Fruit fly (Drosophila melanogaster) whole organism, embryonic: ENCODE results near the gene CG43925.

Experiments
- Awh ChIP-seq: fragments of 200-800 bp; sonication (Bioruptor generic); IDR thresholded peaks from 2 replicates; pipeline ENCODE4, ENCODE4 v1.3.6; 2022; ENCODE audit warnings: missing biosample characterization, missing genetic modification characterization
- Bdp1 ChIP-seq: fragments of 200-800 bp; sonication (Bioruptor generic); optimal IDR thresholded peaks from 3 replicates; lab custom pipeline; 2016; ENCODE audit warnings: missing biosample characterization, missing genetic modification characterization
- CG10462 ChIP-seq: fragments of 200-800 bp; sonication (Bioruptor generic); optimal IDR thresholded peaks from 2 replicates; lab custom pipeline; 2016; ENCODE audit warnings: missing biosample characterization, missing genetic modification characterization
- CG11560 ChIP-seq: fragments of 200-800 bp; sonication (Bioruptor generic); IDR thresholded peaks from 3 replicates; pipeline ENCODE4 v1.3.6; 2022; ENCODE audit warnings: missing biosample characterization, missing genetic modification characterization
- CG13287 ChIP-seq: fragments of 200-800 bp; sonication (Bioruptor generic); IDR thresholded peaks from 2 replicates; pipeline ENCODE4 v1.3.6; 2022; ENCODE audit warnings: missing biosample characterization, missing genetic modification characterization; ENCODE audit not compliant: partially characterized antibody
- CG14050 ChIP-seq: fragments of 200-800 bp; sonication (Bioruptor generic); IDR thresholded peaks from 3 replicates; pipeline ENCODE4 v1.3.6; 2022; ENCODE audit warnings: missing biosample characterization, missing genetic modification characterization
- CG15601 ChIP-seq: fragments of 200-800 bp; sonication (Bioruptor generic); optimal IDR thresholded peaks from 3 replicates; lab custom pipeline; 2019; ENCODE audit warnings: missing biosample characterization, mild to moderate bottlenecking, missing genetic modification characterization, moderate library complexity
- CG17612 ChIP-seq: fragments of 200-800 bp; sonication (Bioruptor generic); IDR thresholded peaks from 2 replicates; pipeline ENCODE4 v1.3.6; 2022; ENCODE audit warnings: missing biosample characterization, missing genetic modification characterization
- CG2712 ChIP-seq: fragments of 200-800 bp; optimal IDR thresholded peaks from 3 replicates; lab custom pipeline; 2019; ENCODE audit warnings: missing biosample characterization, mild to moderate bottlenecking, missing genetic modification characterization, moderate library complexity
- CG34376 ChIP-seq: fragments of 200-800 bp; sonication (Bioruptor generic); optimal IDR thresholded peaks from 2 replicates; lab custom pipeline; 2018; ENCODE audit warnings: missing biosample characterization, mild to moderate bottlenecking, missing genetic modification characterization
- CG4282 ChIP-seq: fragments of 200-800 bp; sonication (Bioruptor generic); optimal IDR thresholded peaks from 2 replicates; lab custom pipeline; 2016; ENCODE audit warnings: missing biosample characterization, missing genetic modification characterization
- CG6175 ChIP-seq: fragments of 200-800 bp; sonication (Bioruptor generic); IDR thresholded peaks from 3 replicates; pipeline ENCODE4 v1.3.6; 2022; ENCODE audit warnings: missing biosample characterization, missing genetic modification characterization
- CG6254 ChIP-seq: fragments of 200-800 bp; sonication (Bioruptor generic); optimal IDR thresholded peaks from 3 replicates; lab custom pipeline; 2017; ENCODE audit warnings: mild to moderate bottlenecking, missing biosample characterization, missing genetic modification reagents, missing genetic modification characterization
- Dbx ChIP-seq: fragments of 200-800 bp; sonication (Bioruptor generic); IDR thresholded peaks from 3 replicates; pipeline ENCODE4 v1.3.6; 2022; ENCODE audit warnings: missing biosample characterization, missing genetic modification characterization
- ERR ChIP-seq: fragments of 200-800 bp; sonication (Bioruptor generic); optimal IDR thresholded peaks from 2 replicates; lab custom pipeline; 2016; ENCODE audit warnings: missing biosample characterization, missing genetic modification characterization
- Ets65A ChIP-seq: fragments of 200-800 bp; sonication (Bioruptor generic); peaks from one replicate; lab custom pipeline; 2016; ENCODE audit warnings: missing biosample characterization, missing genetic modification characterization
- H2.0 ChIP-seq: fragments of 200-800 bp; sonication (Bioruptor generic); IDR thresholded peaks from 2 replicates; pipeline ENCODE4 v1.3.6; 2022; ENCODE audit warnings: missing biosample characterization, missing genetic modification characterization
- Hr78 ChIP-seq, 2 experiments: fragments of 200-800 bp in 1 of 2; fragments of >200 bp in 1 of 2; sonication (Bioruptor generic) in 1 of 2; optimal IDR thresholded peaks; 2 replicates each; lab custom pipeline; 2017 to 2019; ENCODE audit warnings: missing biosample characterization in 2 of 2, missing genetic modification characterization in 2 of 2, mild to moderate bottlenecking in 1 of 2, moderate library complexity in 1 of 2
- Med ChIP-seq: fragments of 200-800 bp; sonication (Bioruptor generic); peaks from one replicate; lab custom pipeline; 2016; ENCODE audit warnings: missing biosample characterization, missing genetic modification characterization, mild to moderate bottlenecking, inconsistent platforms, moderate library complexity
- Nf-YA ChIP-seq: fragments of 200-800 bp; sonication (Bioruptor generic); IDR thresholded peaks from 2 replicates; pipeline ENCODE4 v1.3.6; 2022; ENCODE audit warnings: missing biosample characterization, missing genetic modification characterization
- Pdp1 ChIP-seq, 2 experiments: fragments of 200-800 bp; sonication (Bioruptor generic); optimal IDR thresholded peaks; 3 replicates each; lab custom pipeline; 2016; ENCODE audit warnings: missing biosample characterization in 2 of 2, missing genetic modification characterization in 2 of 2, mild to moderate bottlenecking in 1 of 2, moderate library complexity in 1 of 2
- Poxn ChIP-seq: fragments of 200-800 bp; sonication (Bioruptor generic); IDR thresholded peaks from 2 replicates; pipeline ENCODE4 v1.3.6; 2022; ENCODE audit warnings: missing biosample characterization, missing genetic modification characterization
- Ptx1 ChIP-seq: fragments of 200-800 bp; sonication (Bioruptor generic); IDR thresholded peaks from 2 replicates; pipeline ENCODE4 v1.3.6; 2022; ENCODE audit warnings: missing biosample characterization, missing genetic modification characterization
- Scr ChIP-seq: fragments of 200-800 bp; sonication (Bioruptor generic); IDR thresholded peaks from 2 replicates; pipeline ENCODE4 v1.3.6; 2022; ENCODE audit warnings: missing biosample characterization, missing genetic modification characterization; ENCODE audit not compliant: partially characterized antibody
- Six4 ChIP-seq: fragments of 200-800 bp; sonication (Bioruptor generic); optimal IDR thresholded peaks from 2 replicates; lab custom pipeline; 2016; ENCODE audit warnings: missing biosample characterization, missing genetic modification characterization
- ap ChIP-seq: fragments of 200-800 bp; sonication (Bioruptor generic); IDR thresholded peaks from 2 replicates; pipeline ENCODE4 v1.3.6; 2022; ENCODE audit warnings: missing biosample characterization, missing genetic modification characterization
- chinmo ChIP-seq: fragments of 200-800 bp; sonication (Bioruptor generic); IDR thresholded peaks from 4 replicates; pipeline ENCODE4 v1.3.6; 2022; ENCODE audit warnings: missing biosample characterization, missing genetic modification characterization; ENCODE audit not compliant: partially characterized antibody
- crol ChIP-seq: fragments of 200-800 bp; sonication (Bioruptor generic); IDR thresholded peaks from 2 replicates; pipeline ENCODE4 v1.3.6; 2022; ENCODE audit warnings: missing biosample characterization, missing genetic modification characterization
- cwo ChIP-seq: fragments of 200-800 bp; sonication (Bioruptor generic); optimal IDR thresholded peaks from 3 replicates; lab custom pipeline; 2017; ENCODE audit warnings: missing biosample characterization, missing genetic modification characterization, mild to moderate bottlenecking, moderate library complexity, missing genetic modification reagents
- dysf ChIP-seq: fragments of 200-800 bp; sonication (Bioruptor generic); IDR thresholded peaks from 3 replicates; pipeline ENCODE4 v1.3.6; 2022; ENCODE audit warnings: missing biosample characterization, missing genetic modification characterization
- ewg ChIP-seq: fragments of 200-800 bp; sonication (Bioruptor generic); optimal IDR thresholded peaks from 3 replicates; lab custom pipeline; 2017; ENCODE audit warnings: mild to moderate bottlenecking, missing biosample characterization, missing genetic modification reagents, missing genetic modification characterization
- inv ChIP-seq: fragments of 200-800 bp; sonication (Bioruptor generic); IDR thresholded peaks from 2 replicates; pipeline ENCODE4 v1.3.6; 2022; ENCODE audit warnings: missing biosample characterization, missing genetic modification characterization; ENCODE audit not compliant: partially characterized antibody
- ken ChIP-seq: fragments of 200-800 bp; sonication (Bioruptor generic); IDR thresholded peaks from 3 replicates; pipeline ENCODE4 v1.3.6; 2022; ENCODE audit warnings: missing biosample characterization, missing genetic modification characterization
- lab ChIP-seq: fragments of 200-800 bp; sonication (Bioruptor generic); optimal IDR thresholded peaks from 3 replicates; lab custom pipeline; 2017; ENCODE audit warnings: missing biosample characterization, missing genetic modification characterization, mild to moderate bottlenecking, moderate library complexity, missing genetic modification reagents
- mirr ChIP-seq: fragments of 200-800 bp; sonication (Bioruptor generic); optimal IDR thresholded peaks from 3 replicates; lab custom pipeline; 2018; ENCODE audit warnings: missing biosample characterization, mild to moderate bottlenecking, missing genetic modification characterization
- pita ChIP-seq: fragments of 200-800 bp; sonication (Bioruptor generic); optimal IDR thresholded peaks from 2 replicates; lab custom pipeline; 2017; ENCODE audit warnings: missing biosample characterization, mild to moderate bottlenecking, missing genetic modification characterization
- ranshi ChIP-seq: fragments of 200-800 bp; sonication (Bioruptor generic); IDR thresholded peaks from 2 replicates; pipeline ENCODE4 v1.3.6; 2022; ENCODE audit warnings: missing biosample characterization, missing genetic modification characterization
- sug ChIP-seq: fragments of 200-800 bp; optimal IDR thresholded peaks from 2 replicates; lab custom pipeline; 2019; ENCODE audit warnings: missing biosample characterization, mild to moderate bottlenecking, missing genetic modification characterization, moderate library complexity

CG43925 gene

dm6 chr2L:13176123-13176522, at the start of gene CG43925:
TSS of gene CG43925 (plus strand) at chr2L:13176423.
- no peak for TF ChIP-seq CG4282 (GFP tag; lab: Kevin White, UChicago)
- no peak for TF ChIP-seq ewg (GFP tag; lab: Kevin White, UChicago)
- no peak for TF ChIP-seq CG6254 (GFP tag; lab: Kevin White, UChicago)
- no peak for TF ChIP-seq inv
- TF ChIP-seq ken (GFP tag; lab: Robert Waterston, UW): 0 out of 3 replicates have a peak, but pooled peaks have one; percentile 23
- TF ChIP-seq Poxn (GFP tag; lab: Robert Waterston, UW): no peak

dm6 chr2L:13130291-13130690, 45.9 kb upstream of the CG43925 start, which contains the start of gene CG5122:
TSS of gene CG5122 (plus strand) at chr2L:13130591.
- TF ChIP-seq Ets65A (GFP tag; lab: Kevin White, UChicago) (peak; percentile 57), CG10462 (GFP tag; lab: Kevin White, UChicago) (no peak)
- TF ChIP-seq, all 482 proteins: peak for 1

dm6 chr2L:13135929-13136328, 40.3 kb upstream of the CG43925 start:
- TF ChIP-seq Scr (no peak), cwo (GFP tag; lab: Kevin White, UChicago) (peak; percentile 51), pita (GFP tag; lab: Kevin White, UChicago) (no peak), CG11560 (no peak), H2.0 (GFP tag; lab: Robert Waterston, UW) (no peak), CG15601 (tag; lab: Kevin White, UChicago) (no peak), Nf-YA (GFP tag; lab: Robert Waterston, UW) (no peak), Awh (GFP tag; lab: Robert Waterston, UW) (0 out of 2 replicates have a peak, but pooled peaks have one; percentile 11), ranshi (no peak), CG14050 (GFP tag; lab: Robert Waterston, UW) (no peak), Dbx (GFP tag; lab: Robert Waterston, UW) (0 out of 3 replicates have a peak, but pooled peaks have one; percentile 28), ap (GFP tag; lab: Robert Waterston, UW) (no peak), CG2712 (no peak), chinmo (GFP tag; lab: Robert Waterston, UW) (0 out of 4 replicates have a peak, but pooled peaks have one; percentile 48), Ptx1 (GFP tag; lab: Robert Waterston, UW) (0 out of 2 replicates have a peak, but pooled peaks have one; percentile 9), Bdp1 (GFP tag; lab: Kevin White, UChicago) (no peak), CG13287 (no peak), crol (0 out of 2 replicates have a peak, but pooled peaks have one; percentile 27)

DNA sequence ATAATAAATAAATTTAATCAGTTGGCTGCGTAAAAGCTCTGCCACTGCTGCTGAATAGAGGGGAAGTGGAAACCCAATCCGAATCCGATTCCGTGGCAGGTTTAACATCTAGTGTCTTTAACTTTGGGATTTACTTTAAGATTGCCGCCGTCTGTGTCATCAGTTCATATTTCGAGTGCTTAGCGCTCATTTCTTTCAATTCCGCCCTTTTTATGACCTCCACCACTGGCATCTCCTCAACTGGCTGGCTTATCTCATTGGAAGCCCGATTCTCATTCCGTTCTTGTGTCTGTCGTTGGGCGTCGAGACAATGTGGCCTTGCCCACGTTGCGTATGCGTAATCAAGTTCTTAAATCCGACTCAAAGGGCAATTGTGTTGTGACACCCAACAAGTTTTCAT, 35.3 kb upstream of the CG43925 start:
- peak; percentile 61 for TF ChIP-seq Med (GFP tag; lab: Kevin White, UChicago)
- no peak for TF ChIP-seq mirr (GFP tag; lab: Kevin White, UChicago)
- TF ChIP-seq Hr78 (GFP tag; optimal IDR thresholded peaks at IDR 0.05; lab: Kevin White, UChicago): peak in 1 of 2 experiments; percentile 12
- TF ChIP-seq dysf (GFP tag; lab: Robert Waterston, UW): 0 out of 3 replicates have a peak, but pooled peaks have one; percentile 13
- TF ChIP-seq lab (GFP tag; lab: Kevin White, UChicago): peak; percentile 22
- no peak for TF ChIP-seq CG17612 (GFP tag; lab: Robert Waterston, UW)
- peak; percentile 67 for TF ChIP-seq CG34376 (GFP tag; lab: Kevin White, UChicago)
- peak; percentile 36 for TF ChIP-seq sug
- peak; percentile 7 for TF ChIP-seq ERR (GFP tag; lab: Kevin White, UChicago)
- TF ChIP-seq Six4 (GFP tag; lab: Kevin White, UChicago): no peak
- peak in 1 of 2 experiments; percentile 69 for TF ChIP-seq Pdp1 (GFP tag; optimal IDR thresholded peaks at IDR 0.05; lab: Kevin White, UChicago)
- TF ChIP-seq CG6175 (GFP tag; lab: Robert Waterston, UW): 0 out of 3 replicates have a peak, but pooled peaks have one; percentile 22
